Fruit fly (Drosophila melanogaster) whole organism, prepupa: Measurements from ENCODE around the gene CG3505.

Experiments
- Blimp-1 ChIP-seq: fragments of 200-800 bp; sonication (Bioruptor generic); optimal IDR thresholded peaks from 3 replicates; lab custom pipeline; 2017; ENCODE audit warnings: missing biosample characterization, missing genetic modification characterization, mild to moderate bottlenecking, moderate library complexity, missing genetic modification reagents
- CG10631 ChIP-seq: fragments of 200-800 bp; sonication (Bioruptor generic); optimal IDR thresholded peaks from 2 replicates; lab custom pipeline; 2016; ENCODE audit warnings: missing biosample characterization, missing genetic modification characterization
- CG10669 ChIP-seq: fragments of 200-800 bp; sonication (Bioruptor generic); optimal IDR thresholded peaks from 3 replicates; lab custom pipeline; 2018; ENCODE audit warnings: missing biosample characterization, mild to moderate bottlenecking, missing genetic modification characterization, moderate library complexity
- CG11294 ChIP-seq: fragments of 200-800 bp; sonication (Bioruptor generic); IDR thresholded peaks from 2 replicates; pipeline ENCODE4 v1.3.6; 2022; ENCODE audit warnings: missing biosample characterization, missing genetic modification characterization
- CG15336 ChIP-seq: fragments of 200-800 bp; sonication (Bioruptor generic); IDR thresholded peaks from 2 replicates; pipeline ENCODE4 v1.3.6; 2022; ENCODE audit warnings: missing biosample characterization, missing genetic modification characterization
- CG1621 ChIP-seq: fragments of 200-800 bp; sonication (Bioruptor generic); optimal IDR thresholded peaks from 3 replicates; lab custom pipeline; 2018; ENCODE audit warnings: missing biosample characterization, mild to moderate bottlenecking, missing genetic modification characterization
- CG16779 ChIP-seq: fragments of 200-800 bp; sonication (Bioruptor generic); optimal IDR thresholded peaks from 3 replicates; lab custom pipeline; 2017; ENCODE audit warnings: missing biosample characterization, mild to moderate bottlenecking, missing genetic modification characterization
- CG3032 ChIP-seq: fragments of 200-800 bp; optimal IDR thresholded peaks from 2 replicates; lab custom pipeline; 2019; ENCODE audit warnings: missing biosample characterization, mild to moderate bottlenecking, missing genetic modification characterization, moderate library complexity
- CG32006 ChIP-seq: fragments of 200-800 bp; sonication (Bioruptor generic); optimal IDR thresholded peaks from 3 replicates; lab custom pipeline; 2017; ENCODE audit warnings: missing biosample characterization, mild to moderate bottlenecking, missing genetic modification characterization
- CG34406 ChIP-seq: fragments of 200-800 bp; sonication (Bioruptor generic); optimal IDR thresholded peaks from 3 replicates; lab custom pipeline; 2016; ENCODE audit warnings: missing biosample characterization, missing genetic modification characterization
- CG4318 ChIP-seq: fragments of 200-800 bp; sonication (Bioruptor generic); optimal IDR thresholded peaks from 3 replicates; lab custom pipeline; 2017; ENCODE audit warnings: missing biosample characterization, mild to moderate bottlenecking, missing genetic modification characterization
- CG6163 ChIP-seq: fragments of 200-800 bp; sonication (Bioruptor generic); IDR thresholded peaks from 3 replicates; pipeline ENCODE4 v1.3.6; 2022; ENCODE audit warnings: missing biosample characterization, missing genetic modification characterization
- CG6276 ChIP-seq: fragments of 200-800 bp; sonication (Bioruptor generic); optimal IDR thresholded peaks from 2 replicates; lab custom pipeline; 2017; ENCODE audit warnings: missing biosample characterization, mild to moderate bottlenecking, missing genetic modification characterization
- CG6792 ChIP-seq: fragments of 200-800 bp; sonication (Bioruptor generic); optimal IDR thresholded peaks from 3 replicates; lab custom pipeline; 2016; ENCODE audit warnings: missing biosample characterization, missing genetic modification characterization
- CG6808 ChIP-seq: fragments of 200-800 bp; sonication (Bioruptor generic); optimal IDR thresholded peaks from 3 replicates; lab custom pipeline; 2017; ENCODE audit warnings: missing biosample characterization, missing genetic modification characterization, mild to moderate bottlenecking, moderate library complexity, missing genetic modification reagents
- CG6854 ChIP-seq: fragments of 200-800 bp; sonication (Bioruptor generic); optimal IDR thresholded peaks from 2 replicates; lab custom pipeline; 2017; ENCODE audit warnings: missing biosample characterization, mild to moderate bottlenecking, missing genetic modification characterization
- CG7368 ChIP-seq: fragments of 200-800 bp; sonication (Bioruptor generic); optimal IDR thresholded peaks from 3 replicates; lab custom pipeline; 2016; ENCODE audit warnings: missing biosample characterization, missing genetic modification characterization
- CG8319 ChIP-seq: fragments of 200-800 bp; sonication (Bioruptor generic); optimal IDR thresholded peaks from 3 replicates; lab custom pipeline; 2016; ENCODE audit warnings: missing biosample characterization, missing genetic modification characterization
- CG8632 ChIP-seq: fragments of 200-800 bp; sonication (Bioruptor generic); optimal IDR thresholded peaks from 3 replicates; lab custom pipeline; 2016; ENCODE audit warnings: missing biosample characterization, missing genetic modification characterization
- CG9139 ChIP-seq: fragments of 200-800 bp; sonication (Bioruptor generic); optimal IDR thresholded peaks from 3 replicates; lab custom pipeline; 2017; ENCODE audit warnings: missing biosample characterization, mild to moderate bottlenecking, missing genetic modification characterization
- Eip75B ChIP-seq: fragments of 200-800 bp; sonication (Bioruptor generic); optimal IDR thresholded peaks from 3 replicates; lab custom pipeline; 2016; ENCODE audit warnings: missing biosample characterization, missing genetic modification characterization
- Eip93F ChIP-seq: fragments of 200-800 bp; sonication (Bioruptor generic); optimal IDR thresholded peaks from 2 replicates; lab custom pipeline; 2016; ENCODE audit warnings: missing biosample characterization, mild to moderate bottlenecking, missing genetic modification characterization
- Ets21C ChIP-seq: fragments of 200-800 bp; sonication (Bioruptor generic); optimal IDR thresholded peaks from 3 replicates; lab custom pipeline; 2016; ENCODE audit warnings: missing biosample characterization, missing genetic modification characterization
- Gug ChIP-seq: fragments of 200-800 bp; sonication (Bioruptor generic); IDR thresholded peaks from 2 replicates; pipeline ENCODE4 v1.3.6; 2022; ENCODE audit warnings: missing biosample characterization, missing genetic modification characterization
- Hr38 ChIP-seq: sonication (Bioruptor generic); optimal IDR thresholded peaks from 2 replicates; lab custom pipeline; 2016; ENCODE audit warnings: missing biosample characterization, missing genetic modification characterization
- Hr39 ChIP-seq: fragments of 200-800 bp; sonication (Bioruptor generic); optimal IDR thresholded peaks from 2 replicates; lab custom pipeline; 2016; ENCODE audit warnings: missing biosample characterization, missing genetic modification characterization
- Met ChIP-seq: fragments of 200-800 bp; sonication (Bioruptor generic); optimal IDR thresholded peaks from 3 replicates; lab custom pipeline; 2016; ENCODE audit warnings: missing biosample characterization, missing genetic modification characterization
- OdsH ChIP-seq: fragments of 200-800 bp; sonication (Bioruptor generic); optimal IDR thresholded peaks from 3 replicates; lab custom pipeline; 2016; ENCODE audit warnings: missing biosample characterization, missing genetic modification characterization
- Smox ChIP-seq: fragments of 200-800 bp; sonication (Bioruptor generic); optimal IDR thresholded peaks from 3 replicates; lab custom pipeline; 2016; ENCODE audit warnings: missing biosample characterization, missing genetic modification characterization
- Sox102F ChIP-seq: fragments of 200-800 bp; sonication (Bioruptor generic); optimal IDR thresholded peaks from 2 replicates; lab custom pipeline; 2016; ENCODE audit warnings: missing biosample characterization, mild to moderate bottlenecking, missing genetic modification characterization
- Sox14 ChIP-seq: fragments of 200-800 bp; sonication (Bioruptor generic); optimal IDR thresholded peaks from 3 replicates; lab custom pipeline; 2016; ENCODE audit warnings: missing biosample characterization, missing genetic modification characterization
- Sox15 ChIP-seq: fragments of 200-800 bp; sonication (Bioruptor generic); optimal IDR thresholded peaks from 3 replicates; lab custom pipeline; 2016; ENCODE audit warnings: missing biosample characterization, missing genetic modification characterization
- achi ChIP-seq: fragments of 200-800 bp; sonication (Bioruptor generic); optimal IDR thresholded peaks from 3 replicates; lab custom pipeline; 2016; ENCODE audit warnings: missing biosample characterization, missing genetic modification characterization
- acj6 ChIP-seq: fragments of 200-800 bp; sonication (Bioruptor generic); optimal IDR thresholded peaks from 3 replicates; lab custom pipeline; 2016; ENCODE audit warnings: missing biosample characterization, missing genetic modification characterization
- dsx ChIP-seq: fragments of 200-800 bp; optimal IDR thresholded peaks from 3 replicates; lab custom pipeline; 2019; ENCODE audit warnings: missing biosample characterization, mild to moderate bottlenecking, missing genetic modification characterization, moderate library complexity; ENCODE audit not compliant: poor library complexity, severe bottlenecking
- eg ChIP-seq: fragments of 200-800 bp; sonication (Bioruptor generic); IDR thresholded peaks from 3 replicates; pipeline ENCODE4 v1.3.6; 2022; ENCODE audit warnings: missing biosample characterization, missing genetic modification characterization
- esn ChIP-seq: fragments of 200-800 bp; sonication (Bioruptor generic); optimal IDR thresholded peaks from 2 replicates; lab custom pipeline; 2016; ENCODE audit warnings: missing biosample characterization, mild to moderate bottlenecking, missing genetic modification characterization, moderate library complexity
- fd59A ChIP-seq: fragments of 200-800 bp; sonication (Bioruptor generic); optimal IDR thresholded peaks from 2 replicates; lab custom pipeline; 2017; ENCODE audit warnings: missing biosample characterization, mild to moderate bottlenecking, missing genetic modification characterization, missing genetic modification reagents
- fd85E ChIP-seq: fragments of 200-800 bp; sonication (Bioruptor generic); optimal IDR thresholded peaks from 3 replicates; lab custom pipeline; 2016; ENCODE audit warnings: missing biosample characterization, missing genetic modification characterization
- fkh ChIP-seq: fragments of 200-800 bp; sonication (Bioruptor generic); optimal IDR thresholded peaks from 3 replicates; lab custom pipeline; 2017; ENCODE audit warnings: missing biosample characterization, mild to moderate bottlenecking, missing genetic modification characterization, moderate library complexity
- lz ChIP-seq: fragments of 200-800 bp; sonication (Bioruptor generic); optimal IDR thresholded peaks from 3 replicates; lab custom pipeline; 2016; ENCODE audit warnings: missing biosample characterization, missing genetic modification characterization
- pdm3 ChIP-seq: fragments of 200-800 bp; sonication (Bioruptor generic); optimal IDR thresholded peaks from 3 replicates; lab custom pipeline; 2016; ENCODE audit warnings: missing biosample characterization, missing genetic modification characterization
- salr ChIP-seq, 2 experiments: fragments of 200-800 bp; sonication (Bioruptor generic); optimal IDR thresholded peaks; 3 replicates each; lab custom pipeline; 2016 to 2018; ENCODE audit warnings: missing biosample characterization in 2 of 2, missing genetic modification characterization in 2 of 2, mild to moderate bottlenecking in 1 of 2
- spab ChIP-seq: fragments of 200-800 bp; sonication (Bioruptor generic); optimal IDR thresholded peaks from 2 replicates; lab custom pipeline; 2017; ENCODE audit warnings: missing biosample characterization, mild to moderate bottlenecking, missing genetic modification characterization, missing genetic modification reagents
- ss ChIP-seq, 2 experiments: fragments of 200-800 bp; sonication (Bioruptor generic); optimal IDR thresholded peaks; 2 replicates in 1 of 2; 3 replicates in 1 of 2; lab custom pipeline; 2017 to 2018; ENCODE audit warnings: mild to moderate bottlenecking in 2 of 2, missing biosample characterization in 2 of 2, missing genetic modification characterization in 2 of 2, moderate library complexity in 1 of 2
- svp ChIP-seq: fragments of 200-800 bp; sonication (Bioruptor generic); peaks from one replicate; lab custom pipeline; 2016; ENCODE audit warnings: missing biosample characterization, missing genetic modification characterization
- topi ChIP-seq: fragments of 200-800 bp; sonication (Bioruptor generic); optimal IDR thresholded peaks from 3 replicates; lab custom pipeline; 2016; ENCODE audit warnings: missing biosample characterization, missing genetic modification characterization
- vri ChIP-seq: fragments of 200-800 bp; sonication (Bioruptor generic); optimal IDR thresholded peaks from 3 replicates; lab custom pipeline; 2016; ENCODE audit warnings: missing biosample characterization, mild to moderate bottlenecking, missing genetic modification characterization

CG3505 gene

DNA sequence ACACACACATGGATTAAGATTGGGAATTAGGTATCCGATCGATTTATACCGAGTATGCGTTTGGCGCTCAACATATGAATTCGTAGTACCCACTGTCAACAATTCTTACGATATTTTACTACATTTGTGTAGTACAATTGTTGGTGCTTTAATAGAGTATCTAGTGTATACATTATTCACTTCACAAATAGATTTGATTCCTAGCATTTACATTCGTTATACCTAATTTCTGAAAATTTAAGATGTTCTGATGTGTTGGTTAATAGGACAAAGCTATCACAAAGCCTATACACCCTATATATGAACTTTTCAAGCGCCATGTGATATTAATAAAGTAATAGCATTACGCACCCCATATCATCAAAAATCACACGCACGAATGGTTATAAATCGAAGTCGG lies 32.6 kb upstream of the CG3505 start (continued):
- no peak for TF ChIP-seq dsx (GFP tag; lab: Kevin White, UChicago)
- TF ChIP-seq Eip93F (GFP tag; lab: Kevin White, UChicago) = peak; percentile 5
- no peak for TF ChIP-seq CG11294 (GFP tag; lab: Robert Waterston, UW)
- no peak for TF ChIP-seq CG15336
- no peak for TF ChIP-seq CG34406
- TF ChIP-seq CG6792 (GFP tag; lab: Kevin White, UChicago) = no peak

- TF ChIP-seq Ets21C (GFP tag; lab: Kevin White, UChicago) (no peak), CG10669 (no peak), Gug (no peak), pdm3 (GFP tag; lab: Kevin White, UChicago) (no peak), CG3032 (tag; lab: Kevin White, UChicago) (peak; percentile 21), topi (GFP tag; lab: Kevin White, UChicago) (peak; percentile 33), CG16779 (tag; lab: Kevin White, UChicago) (no peak), fkh (peak; percentile 35), CG6163 (peak; percentile 44; the same call in 2 of the 3 replicates), Hr38 (no peak), CG8319 (GFP tag; lab: Kevin White, UChicago) (no peak), CG6808 (no peak), CG7368 (GFP tag; lab: Kevin White, UChicago) (no peak), vri (GFP tag; lab: Kevin White, UChicago) (peak; percentile 20), CG6854 (peak; percentile 3), spab (GFP tag; lab: Kevin White, UChicago) (no peak), esn (GFP tag; lab: Kevin White, UChicago) (peak; percentile 8), Sox102F (GFP tag; lab: Kevin White, UChicago) (peak; percentile 61), CG10631 (GFP tag; lab: Kevin White, UChicago) (no peak), fd59A (GFP tag; lab: Kevin White, UChicago) (no peak), acj6 (GFP tag; lab: Kevin White, UChicago) (no peak), fd85E (no peak), CG1621 (tag; lab: Kevin White, UChicago) (no peak), svp (peak; percentile 44), Sox14 (GFP tag; lab: Kevin White, UChicago) (peak; percentile 64), CG4318 (no peak), Sox15 (no peak), ss (GFP tag; optimal IDR thresholded peaks at IDR 0.05; lab: Kevin White, UChicago) (peak; percentile 16 to 29), OdsH (no peak), CG6276 (GFP tag; lab: Kevin White, UChicago) (no peak), CG32006 (no peak), achi (GFP tag; lab: Kevin White, UChicago) (no peak), lz (GFP tag; lab: Kevin White, UChicago) (no peak), Eip75B (GFP tag; lab: Kevin White, UChicago) (peak; percentile 39), Met (peak; percentile 6), Hr39 (GFP tag; lab: Kevin White, UChicago) (no peak), eg (GFP tag; lab: Robert Waterston, UW) (0 out of 3 replicates have a peak, but pooled peaks have one; percentile 21), salr (GFP tag; optimal IDR thresholded peaks at IDR 0.05; lab: Kevin White, UChicago) (no peak), Blimp-1 (GFP tag; lab: Kevin White, UChicago) (no peak), Smox (no peak), Eip93F (GFP tag; lab: Kevin White, UChicago) (no peak), CG6792 (GFP tag; lab: Kevin White, UChicago) (no peak), CG9139 (GFP tag; lab: Kevin White, UChicago) (no peak), CG8632 (GFP tag; lab: Kevin White, UChicago) (no peak)
Measured at dm6 chr3R:14625215-14626156, 31.8 kb upstream of the CG3505 start, which contains the start of the genes put and His4r. Gene put (minus strand): TSS chr3R:14625703. Gene His4r (plus strand): TSS chr3R:14625755.
